Fruit fly (Drosophila melanogaster) whole organism, larva: ENCODE measurements around the gene HDAC11.

ENCODE experiments used
- noc ChIP-seq: fragments of 200-800 bp; sonication (Bioruptor generic); optimal IDR thresholded peaks from 3 replicates; lab custom pipeline; 2019; ENCODE audit warnings: missing biosample characterization, mild to moderate bottlenecking, missing genetic modification characterization, moderate library complexity

Gene HDAC11

dm6 chr3R:24864719-24865400, 8.8 kb upstream of the HDAC11 start, which contains the start of the genes Srg1 and Elal:
Srg1 (minus strand) TSS chr3R:24864732.
Elal (plus strand) TSS chr3R:24865350.
- TF ChIP-seq noc (tag; lab: Kevin White, UChicago) = peak; percentile 83

- no peak for TF ChIP-seq noc (tag; lab: Kevin White, UChicago)
Observed at dm6 chr3R:24863894-24864293, 7.9 kb upstream of the HDAC11 start.

- no peak for TF ChIP-seq noc (tag; lab: Kevin White, UChicago)
Observed at dm6 chr3R:24862574-24863089, 6.6 kb upstream of the HDAC11 start, which contains the start of gene CG7016. CG7016 (plus strand) TSS chr3R:24862931.

dm6 chr3R:24862065-24862464, 6.0 kb upstream of the HDAC11 start, which contains the start of gene CG13640:
CG13640 (minus strand) TSS chr3R:24862165.
- no peak for TF ChIP-seq noc (tag; lab: Kevin White, UChicago)

dm6 chr3R:24860316-24860826, 4.3 kb upstream of the HDAC11 start, which contains the start of gene CG13639:
CG13639 (minus strand) TSS chr3R:24860366.
- TF ChIP-seq noc (tag; lab: Kevin White, UChicago) = no peak

- TF ChIP-seq noc (tag; lab: Kevin White, UChicago) = no peak
Observed at dm6 chr3R:24859701-24860100, 3.7 kb upstream of the HDAC11 start, which contains the start of gene ppk22. ppk22 (minus strand) TSS chr3R:24859801.

dm6 chr3R:24857459-24857858, 1.4 kb upstream of the HDAC11 start, which contains the start of gene CAH4:
CAH4 (minus strand) TSS chr3R:24857559.
- TF ChIP-seq noc (tag; lab: Kevin White, UChicago) = no peak

dm6 chr3R:24851429-24851828, 4.6 kb downstream of the HDAC11 start, which contains the start of gene Nct:
Nct (plus strand) TSS chr3R:24851601.
- no peak for TF ChIP-seq noc (tag; lab: Kevin White, UChicago)

- no peak for TF ChIP-seq noc (tag; lab: Kevin White, UChicago)
Observed at dm6 chr3R:24850420-24850819, 5.6 kb downstream of the HDAC11 start, which contains the start of gene CG7006. CG7006 (plus strand) TSS chr3R:24850627.

- no peak for TF ChIP-seq noc (tag; lab: Kevin White, UChicago)
Observed at dm6 chr3R:24845952-24846848, 9.8 kb downstream of the HDAC11 start.

- peak; percentile 56 for TF ChIP-seq noc (tag; lab: Kevin White, UChicago)
Observed at dm6 chr3R:24845148-24845547, 10.9 kb downstream of the HDAC11 start.

- TF ChIP-seq noc (tag; lab: Kevin White, UChicago) = no peak
Observed at dm6 chr3R:24841635-24842034, 14.4 kb downstream of the HDAC11 start, which contains the start of gene Esp. Esp (plus strand) TSS chr3R:24841935.

dm6 chr3R:24841063-24841462, 15.0 kb downstream of the HDAC11 start, which contains the start of gene CG33658:
CG33658 (minus strand) TSS chr3R:24841163.
- TF ChIP-seq noc (tag; lab: Kevin White, UChicago) = no peak

dm6 chr3R:24833652-24834051, 22.4 kb downstream of the HDAC11 start, which contains the start of gene sosie:
sosie (plus strand) TSS chr3R:24833952.
- TF ChIP-seq noc (tag; lab: Kevin White, UChicago) = no peak

dm6 chr3R:24829887-24830351, 26.1 kb downstream of the HDAC11 start, which contains the start of the genes Kaz and CG43273:
Kaz (minus strand) TSS chr3R:24829959.
CG43273 (plus strand) TSS chr3R:24830301.
- no peak for TF ChIP-seq noc (tag; lab: Kevin White, UChicago)
